Worm (Caenorhabditis elegans): Measurements from ENCODE around the gene H39E23.2.

- TF ChIP-seq ama-1 (optimal IDR thresholded peaks at IDR 0.05) = no peak
- no peak for TF ChIP-seq hlh-8 (tag; optimal IDR thresholded peaks at IDR 0.05)
- no peak for TF ChIP-seq fkh-10 (GFP tag; optimal IDR thresholded peaks at IDR 0.05)
- TF ChIP-seq unc-55 (GFP tag; optimal IDR thresholded peaks at IDR 0.05) = no peak
- no peak for TF ChIP-seq K02D7.2 (tag; optimal IDR thresholded peaks at IDR 0.05)
Observed at ce11 chrV:14103970-14104369, 6.2 kb upstream of the H39E23.2 start, which contains the start of gene D1086.9.

All from whole organism, late embryonic.